Worm (Caenorhabditis elegans) whole organism, midembryonic: ENCODE data around the gene dyf-4.

Source experiments
- T22C8.4 ChIP-seq: fragments of 200-800 bp; sonication (Bioruptor generic); IDR thresholded peaks from 2 replicates; pipeline ENCODE4 v1.3.6; 2022; ENCODE audit warnings: missing genetic modification characterization, missing compliant biosample characterization
- flt-1 ChIP-seq: fragments of 200-800 bp; sonication (Bioruptor generic); IDR thresholded peaks from 2 replicates; pipeline ENCODE4 v1.3.6; 2022; ENCODE audit warnings: missing genetic modification characterization, missing compliant biosample characterization
- med-1 ChIP-seq: sonication (generic microtip); optimal IDR thresholded peaks from 2 replicates; lab custom pipeline; 2017; ENCODE audit warnings: missing genetic modification characterization, mild to moderate bottlenecking, missing compliant biosample characterization, antibody characterized with exemption, missing genetic modification reagents; ENCODE audit not compliant: insufficient read depth
- ref-1 ChIP-seq: fragments of 200-800 bp; sonication (Bioruptor generic); conservative IDR thresholded peaks from 2 replicates; pipeline ENCODE4 v1.3.6; 2022; ENCODE audit warnings: missing genetic modification reagents, missing genetic modification characterization, missing compliant biosample characterization
- ztf-23 ChIP-seq: fragments of 200-800 bp; sonication (Bioruptor generic); IDR thresholded peaks from 2 replicates; pipeline ENCODE4 v1.3.6; 2022; ENCODE audit warnings: missing genetic modification reagents, missing genetic modification characterization, missing compliant biosample characterization
- ztf-29 ChIP-seq: fragments of 200-800 bp; sonication (Bioruptor generic); IDR thresholded peaks from 2 replicates; pipeline ENCODE4 v1.3.6; 2022; ENCODE audit warnings: missing genetic modification reagents, missing genetic modification characterization, missing compliant biosample characterization

DNA sequence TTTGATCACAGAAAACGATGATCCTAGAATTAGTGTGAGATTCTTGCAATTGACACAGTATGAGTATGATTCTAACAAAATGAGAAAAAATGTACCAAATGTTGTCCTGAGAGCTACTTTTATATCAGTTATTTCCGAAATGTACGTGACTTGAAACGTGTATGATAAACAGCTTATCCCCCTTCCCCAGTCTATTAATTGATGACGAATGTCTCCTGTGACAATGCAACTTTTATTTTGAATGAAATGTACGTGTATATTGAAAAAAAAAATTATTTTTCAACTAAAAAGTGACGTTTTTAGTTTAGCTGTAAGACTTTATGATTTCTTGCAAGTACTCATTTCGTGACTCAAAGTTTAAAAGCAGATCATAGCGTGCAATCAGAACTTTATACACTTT, 44.7 kb upstream of the dyf-4 start:
- TF ChIP-seq ref-1 (GFP tag; lab: Robert Waterston, UW), result no peak
- TF ChIP-seq flt-1 (GFP tag; lab: Robert Waterston, UW), result no peak
- TF ChIP-seq T22C8.4, result no peak
- TF ChIP-seq ztf-23 (GFP tag; lab: Robert Waterston, UW), result no peak
- no peak for TF ChIP-seq ztf-29
- no peak for TF ChIP-seq med-1
